Worm (Caenorhabditis elegans) whole organism, midembryonic: ENCODE results near the gene T16G12.8.

Source experiments
- T22C8.4 ChIP-seq: fragments of 200-800 bp; sonication (Bioruptor generic); IDR thresholded peaks from 2 replicates; pipeline ENCODE4 v1.3.6; 2022; ENCODE audit warnings: missing genetic modification characterization, missing compliant biosample characterization
- cog-1 ChIP-seq: sonication (generic microtip); optimal IDR thresholded peaks from 2 replicates; lab custom pipeline; 2016; ENCODE audit warnings: missing genetic modification characterization, missing compliant biosample characterization
- flt-1 ChIP-seq: fragments of 200-800 bp; sonication (Bioruptor generic); IDR thresholded peaks from 2 replicates; pipeline ENCODE4 v1.3.6; 2022; ENCODE audit warnings: missing genetic modification characterization, missing compliant biosample characterization
- klf-2 ChIP-seq: fragments of 200-800 bp; sonication (Bioruptor generic); conservative IDR thresholded peaks from 2 replicates; pipeline ENCODE4 v1.3.6; 2022; ENCODE audit warnings: missing genetic modification reagents, missing genetic modification characterization, missing compliant biosample characterization
- med-1 ChIP-seq: sonication (generic microtip); optimal IDR thresholded peaks from 2 replicates; lab custom pipeline; 2017; ENCODE audit warnings: missing genetic modification characterization, mild to moderate bottlenecking, missing compliant biosample characterization, antibody characterized with exemption, missing genetic modification reagents; ENCODE audit not compliant: insufficient read depth
- ref-1 ChIP-seq: fragments of 200-800 bp; sonication (Bioruptor generic); conservative IDR thresholded peaks from 2 replicates; pipeline ENCODE4 v1.3.6; 2022; ENCODE audit warnings: missing genetic modification reagents, missing genetic modification characterization, missing compliant biosample characterization
- tab-1 ChIP-seq: fragments of 200-800 bp; sonication (Bioruptor generic); IDR thresholded peaks from 2 replicates; pipeline ENCODE4 v1.3.6; 2022; ENCODE audit warnings: missing genetic modification characterization, missing compliant biosample characterization
- ztf-23 ChIP-seq: fragments of 200-800 bp; sonication (Bioruptor generic); IDR thresholded peaks from 2 replicates; pipeline ENCODE4 v1.3.6; 2022; ENCODE audit warnings: missing genetic modification reagents, missing genetic modification characterization, missing compliant biosample characterization
- ztf-29 ChIP-seq: fragments of 200-800 bp; sonication (Bioruptor generic); IDR thresholded peaks from 2 replicates; pipeline ENCODE4 v1.3.6; 2022; ENCODE audit warnings: missing genetic modification reagents, missing genetic modification characterization, missing compliant biosample characterization

The T16G12.8 gene

DNA sequence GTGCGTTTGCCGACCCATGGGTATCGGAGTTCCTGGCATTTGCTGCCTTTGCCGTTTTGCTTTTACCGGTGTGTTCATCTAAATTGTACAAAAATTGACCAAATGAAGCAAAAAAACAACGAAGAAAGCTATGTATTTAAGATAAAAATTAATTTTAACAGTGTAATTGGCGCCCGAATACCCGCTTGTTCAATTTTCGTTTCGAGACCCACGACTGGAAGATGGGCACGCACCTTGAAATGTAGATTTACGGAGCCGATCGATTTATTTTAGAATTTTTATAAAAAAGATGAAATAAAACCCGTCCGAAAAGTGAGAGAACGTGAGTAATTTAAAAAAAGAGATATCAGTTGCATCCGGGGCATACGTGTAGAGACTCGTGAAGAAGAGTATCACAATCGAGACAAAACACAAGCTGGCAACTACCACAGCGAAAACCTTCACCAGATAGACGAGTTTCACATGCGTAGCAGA lies 29.4 kb downstream of the T16G12.8 start, which contains the start of gene hal-2:
TSS of gene hal-2 (minus strand) at position 424 of the 474 bp plus-strand sequence.
- no peak for TF ChIP-seq ztf-23
- no peak for TF ChIP-seq cog-1 (tag; lab: Kevin White, UChicago)
- no peak for TF ChIP-seq flt-1 (GFP tag; lab: Robert Waterston, UW)
- no peak for TF ChIP-seq ref-1
- TF ChIP-seq tab-1 (GFP tag; lab: Robert Waterston, UW), result no peak
- TF ChIP-seq klf-2, result no peak
- TF ChIP-seq T22C8.4 (GFP tag; lab: Robert Waterston, UW), result no peak
- TF ChIP-seq ztf-29 (GFP tag; lab: Robert Waterston, UW), result no peak

- TF ChIP-seq med-1 (GFP tag; lab: Kevin White, UChicago) (no peak), ref-1 (no peak), tab-1 (GFP tag; lab: Robert Waterston, UW) (no peak), flt-1 (GFP tag; lab: Robert Waterston, UW) (no peak), ztf-29 (GFP tag; lab: Robert Waterston, UW) (no peak), T22C8.4 (GFP tag; lab: Robert Waterston, UW) (no peak), ztf-23 (no peak), klf-2 (no peak), cog-1 (tag; lab: Kevin White, UChicago) (no peak)
Measured at ce11 chrIII:10090685-10091084, 31.6 kb downstream of the T16G12.8 start, which contains the start of gene gtf-2H2C. gtf-2H2C (minus strand) TSS chrIII:10090785.

- TF ChIP-seq T22C8.4 (GFP tag; lab: Robert Waterston, UW) (no peak), med-1 (GFP tag; lab: Kevin White, UChicago) (no peak), ztf-29 (GFP tag; lab: Robert Waterston, UW) (no peak), ref-1 (no peak)
Measured at ce11 chrIII:10093093-10093492, 34.0 kb downstream of the T16G12.8 start.

DNA sequence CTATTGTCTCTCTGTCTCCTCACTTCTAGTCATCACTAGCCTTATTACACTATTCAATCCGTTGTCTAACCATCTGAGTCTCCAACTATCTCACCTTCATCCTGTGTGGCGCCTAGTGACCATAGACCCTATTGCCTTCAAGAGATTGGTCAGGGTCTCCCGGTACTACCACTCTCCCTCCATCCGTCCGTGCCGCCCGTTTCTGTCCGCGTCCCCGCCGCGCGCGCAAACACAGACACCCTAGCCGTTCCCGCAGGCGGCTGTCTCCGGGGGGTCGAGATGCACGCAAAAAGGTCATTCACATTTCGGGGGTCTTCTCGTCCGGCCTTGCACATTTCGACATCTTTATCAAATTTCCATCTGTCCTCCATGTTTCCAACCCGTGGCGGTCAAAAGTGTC lies 35.4 kb downstream of the T16G12.8 start:
- TF ChIP-seq ztf-23 (no peak), med-1 (GFP tag; lab: Kevin White, UChicago) (no peak), ref-1 (no peak), tab-1 (GFP tag; lab: Robert Waterston, UW) (peak; percentile 76; the same call in 1 of the 2 replicates), T22C8.4 (GFP tag; lab: Robert Waterston, UW) (no peak), klf-2 (no peak), flt-1 (GFP tag; lab: Robert Waterston, UW) (peak; percentile 76), cog-1 (tag; lab: Kevin White, UChicago) (peak; percentile 25), ztf-29 (GFP tag; lab: Robert Waterston, UW) (no peak)

DNA sequence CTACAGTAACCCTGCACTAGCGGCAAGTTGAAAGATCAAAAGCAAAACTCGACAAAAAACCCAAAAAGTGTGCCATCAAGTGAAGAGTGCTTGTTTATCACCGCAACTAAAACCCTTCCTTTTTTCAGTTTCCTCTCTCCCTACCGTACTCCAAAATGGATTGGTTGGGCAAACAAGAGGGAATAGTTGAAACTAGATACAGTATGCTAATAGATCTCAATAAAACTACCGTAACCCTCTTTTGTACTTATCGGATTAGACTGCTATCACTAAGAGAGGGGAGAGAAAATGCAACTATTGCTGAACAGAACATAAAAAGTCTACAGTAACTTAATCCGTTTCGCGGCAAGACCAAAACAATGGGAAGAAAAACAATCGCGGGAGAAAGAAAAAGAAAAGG lies 36.3 kb downstream of the T16G12.8 start:
- no peak for TF ChIP-seq tab-1 (GFP tag; lab: Robert Waterston, UW)
- no peak for TF ChIP-seq ztf-23
- no peak for TF ChIP-seq klf-2
- no peak for TF ChIP-seq ref-1
- no peak for TF ChIP-seq med-1 (GFP tag; lab: Kevin White, UChicago)
- TF ChIP-seq flt-1 (GFP tag; lab: Robert Waterston, UW), result no peak
- TF ChIP-seq T22C8.4 (GFP tag; lab: Robert Waterston, UW), result no peak
- no peak for TF ChIP-seq cog-1 (tag; lab: Kevin White, UChicago)
- no peak for TF ChIP-seq ztf-29 (GFP tag; lab: Robert Waterston, UW)

ce11 chrIII:10096525-10096972 lies 37.4 kb downstream of the T16G12.8 start:
- TF ChIP-seq ref-1 (no peak), T22C8.4 (GFP tag; lab: Robert Waterston, UW) (0 out of 2 replicates have a peak, but pooled peaks have one; percentile 43), med-1 (GFP tag; lab: Kevin White, UChicago) (no peak), ztf-29 (GFP tag; lab: Robert Waterston, UW) (0 out of 2 replicates have a peak, but pooled peaks have one; percentile 6), cog-1 (tag; lab: Kevin White, UChicago) (peak; percentile 69), klf-2 (no peak), tab-1 (GFP tag; lab: Robert Waterston, UW) (0 out of 2 replicates have a peak, but pooled peaks have one; percentile 47), ztf-23 (0 out of 2 replicates have a peak, but pooled peaks have one; percentile 48), flt-1 (GFP tag; lab: Robert Waterston, UW) (peak; percentile 64; the same call in 1 of the 2 replicates)

ce11 chrIII:10097981-10098380 lies 38.9 kb downstream of the T16G12.8 start, which contains the start of gene spop-1:
spop-1 (minus strand) TSS chrIII:10098081.
- TF ChIP-seq T22C8.4 (GFP tag; lab: Robert Waterston, UW) (no peak), med-1 (GFP tag; lab: Kevin White, UChicago) (no peak), klf-2 (no peak), ref-1 (no peak), flt-1 (GFP tag; lab: Robert Waterston, UW) (no peak), ztf-23 (no peak), ztf-29 (GFP tag; lab: Robert Waterston, UW) (no peak), cog-1 (tag; lab: Kevin White, UChicago) (no peak), tab-1 (GFP tag; lab: Robert Waterston, UW) (no peak)

DNA sequence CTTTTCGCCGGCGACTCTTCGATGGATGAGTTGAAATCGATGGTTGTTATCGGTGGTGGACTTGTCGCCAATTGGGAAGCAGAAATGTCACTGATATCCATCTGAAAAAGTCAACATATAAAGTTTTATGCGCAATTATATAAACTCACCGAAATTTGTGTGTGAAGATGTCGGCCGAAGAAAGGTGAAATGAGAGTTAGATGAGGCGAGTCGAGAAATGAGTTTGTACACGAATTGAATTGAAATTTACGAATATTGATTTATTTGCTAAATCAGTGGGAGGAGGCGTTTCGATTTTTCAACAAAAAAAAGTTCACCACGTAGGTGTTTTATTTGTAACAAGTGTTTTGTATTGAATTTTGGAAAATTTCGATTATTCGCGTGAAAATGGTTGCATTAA lies 42.2 kb downstream of the T16G12.8 start, which contains the start of gene kel-10:
TSS of gene kel-10 (minus strand) at position 101 of the 400 bp plus-strand sequence.
- TF ChIP-seq klf-2 (no peak), flt-1 (GFP tag; lab: Robert Waterston, UW) (no peak), tab-1 (GFP tag; lab: Robert Waterston, UW) (no peak), ref-1 (no peak), T22C8.4 (GFP tag; lab: Robert Waterston, UW) (no peak), med-1 (GFP tag; lab: Kevin White, UChicago) (no peak), ztf-23 (no peak), ztf-29 (GFP tag; lab: Robert Waterston, UW) (no peak), cog-1 (tag; lab: Kevin White, UChicago) (no peak)

- TF ChIP-seq ztf-29 (GFP tag; lab: Robert Waterston, UW), result no peak
- no peak for TF ChIP-seq ref-1
- no peak for TF ChIP-seq ztf-23
- no peak for TF ChIP-seq klf-2
- no peak for TF ChIP-seq med-1 (GFP tag; lab: Kevin White, UChicago)
Measured at ce11 chrIII:10106390-10106789, 47.3 kb downstream of the T16G12.8 start, which contains the start of gene srt-55. srt-55 (minus strand) TSS chrIII:10106490.
